Worm (Caenorhabditis elegans) whole organism, L4/young adult: ENCODE data around the gene spp-1.

Source experiments
- W03F9.2 ChIP-seq: fragments of 150-350 bp; optimal IDR thresholded peaks from 2 replicates; lab custom pipeline; 2014; ENCODE audit warnings: missing biosample characterization, missing genetic modification characterization
- dao-5 ChIP-seq: sonication (generic microtip); optimal IDR thresholded peaks from 2 replicates; lab custom pipeline; 2016; ENCODE audit warnings: missing genotype, missing genetic modification characterization, moderate library complexity, missing compliant biosample characterization
- him-1 ChIP-seq: sonication (generic microtip); optimal IDR thresholded peaks from 2 replicates; lab custom pipeline; 2016; ENCODE audit warnings: missing genotype, missing genetic modification reagents, missing genetic modification characterization, missing compliant biosample characterization

Gene spp-1

ce11 chrIII:10338992-10339852, 16.2 kb downstream of the spp-1 start:
- no peak for TF ChIP-seq dao-5 (tag; lab: Kevin White, UChicago)
- TF ChIP-seq W03F9.2 (tag; lab: Kevin White, UChicago), result no peak
- no peak for TF ChIP-seq him-1 (tag; lab: Kevin White, UChicago)

ce11 chrIII:10337508-10338166, 17.8 kb downstream of the spp-1 start, which contains the start of gene ttr-15:
TSS of gene ttr-15 (plus strand) at chrIII:10337847.
- TF ChIP-seq him-1 (tag; lab: Kevin White, UChicago), result no peak
- no peak for TF ChIP-seq dao-5 (tag; lab: Kevin White, UChicago)
- TF ChIP-seq W03F9.2 (tag; lab: Kevin White, UChicago), result no peak

ce11 chrIII:10336109-10336508, 19.4 kb downstream of the spp-1 start:
- TF ChIP-seq W03F9.2 (tag; lab: Kevin White, UChicago) (no peak), him-1 (tag; lab: Kevin White, UChicago) (no peak), dao-5 (tag; lab: Kevin White, UChicago) (no peak)

- no peak for TF ChIP-seq W03F9.2 (tag; lab: Kevin White, UChicago)
- TF ChIP-seq him-1 (tag; lab: Kevin White, UChicago), result no peak
- no peak for TF ChIP-seq dao-5 (tag; lab: Kevin White, UChicago)
Observed at ce11 chrIII:10335086-10335485, 20.4 kb downstream of the spp-1 start, which contains the start of gene ced-9. TSS of gene ced-9 (plus strand) at chrIII:10335172.

ce11 chrIII:10333961-10334542, 21.4 kb downstream of the spp-1 start, which contains the start of the genes jmjd-4 and mev-1:
TSS of gene jmjd-4 (minus strand) at chrIII:10334018.
TSS of gene mev-1 (plus strand) at chrIII:10334277.
- no peak for TF ChIP-seq dao-5 (tag; lab: Kevin White, UChicago)
- peak; percentile 89 for TF ChIP-seq W03F9.2 (tag; lab: Kevin White, UChicago)
- peak; percentile 67 for TF ChIP-seq him-1 (tag; lab: Kevin White, UChicago)

- no peak for TF ChIP-seq him-1 (tag; lab: Kevin White, UChicago)
- no peak for TF ChIP-seq W03F9.2 (tag; lab: Kevin White, UChicago)
- no peak for TF ChIP-seq dao-5 (tag; lab: Kevin White, UChicago)
Observed at ce11 chrIII:10332560-10332959, 22.9 kb downstream of the spp-1 start, which contains the start of gene T07C4.12. TSS of gene T07C4.12 (minus strand) at chrIII:10332660.

- no peak for TF ChIP-seq him-1 (tag; lab: Kevin White, UChicago)
- TF ChIP-seq W03F9.2 (tag; lab: Kevin White, UChicago), result no peak
- TF ChIP-seq dao-5 (tag; lab: Kevin White, UChicago), result no peak
Observed at ce11 chrIII:10331232-10331631, 24.2 kb downstream of the spp-1 start.

- TF ChIP-seq dao-5 (tag; lab: Kevin White, UChicago), result no peak
- no peak for TF ChIP-seq W03F9.2 (tag; lab: Kevin White, UChicago)
- TF ChIP-seq him-1 (tag; lab: Kevin White, UChicago), result no peak
Observed at ce11 chrIII:10330372-10331062, 25.0 kb downstream of the spp-1 start, which contains the start of gene nex-2. TSS of gene nex-2 (minus strand) at chrIII:10330422.

ce11 chrIII:10329811-10330210, 25.7 kb downstream of the spp-1 start:
- TF ChIP-seq W03F9.2 (tag; lab: Kevin White, UChicago) (no peak), him-1 (tag; lab: Kevin White, UChicago) (no peak), dao-5 (tag; lab: Kevin White, UChicago) (no peak)

ce11 chrIII:10328565-10329541, 26.6 kb downstream of the spp-1 start:
- TF ChIP-seq him-1 (tag; lab: Kevin White, UChicago) (no peak), dao-5 (tag; lab: Kevin White, UChicago) (no peak), W03F9.2 (tag; lab: Kevin White, UChicago) (no peak)

ce11 chrIII:10326327-10326726, 29.1 kb downstream of the spp-1 start:
- TF ChIP-seq W03F9.2 (tag; lab: Kevin White, UChicago) (no peak), dao-5 (tag; lab: Kevin White, UChicago) (no peak), him-1 (tag; lab: Kevin White, UChicago) (no peak)
